Worm (Caenorhabditis elegans) whole organism, dauer: ENCODE measurements around the gene iff-2.

Source experiments
- unc-62 ChIP-seq: sonication (generic microtip); optimal IDR thresholded peaks from 2 replicates; lab custom pipeline; 2017; ENCODE audit warnings: missing biosample characterization, missing genetic modification reagents, missing genetic modification characterization

iff-2 gene

ce11 chrII:8546975-8547374, 14.2 kb downstream of the iff-2 start:
- no peak for TF ChIP-seq unc-62 (GFP tag; lab: Kevin White, UChicago)

ce11 chrII:8545315-8545714, 15.9 kb downstream of the iff-2 start, which contains the start of gene decr-1.2:
Gene decr-1.2, plus strand, starts transcription at chrII:8545615.
- TF ChIP-seq unc-62 (GFP tag; lab: Kevin White, UChicago) = no peak

ce11 chrII:8540412-8540811, 20.8 kb downstream of the iff-2 start, which contains the start of gene pqn-73:
Gene pqn-73, plus strand, starts transcription at chrII:8540712.
- no peak for TF ChIP-seq unc-62 (GFP tag; lab: Kevin White, UChicago)

ce11 chrII:8536060-8536459, 25.1 kb downstream of the iff-2 start, which contains the start of gene W01C9.2:
Gene W01C9.2, plus strand, starts transcription at chrII:8536360.
- TF ChIP-seq unc-62 (GFP tag; lab: Kevin White, UChicago) = no peak

ce11 chrII:8532015-8532414, 29.2 kb downstream of the iff-2 start:
- TF ChIP-seq unc-62 (GFP tag; lab: Kevin White, UChicago) = no peak

ce11 chrII:8531181-8531759, 29.9 kb downstream of the iff-2 start, which contains the start of gene gldi-7:
Gene gldi-7, minus strand, starts transcription at chrII:8531222.
- no peak for TF ChIP-seq unc-62 (GFP tag; lab: Kevin White, UChicago)

ce11 chrII:8529176-8529698, 31.9 kb downstream of the iff-2 start:
- TF ChIP-seq unc-62 (GFP tag; lab: Kevin White, UChicago) = no peak

- no peak for TF ChIP-seq unc-62 (GFP tag; lab: Kevin White, UChicago)
Observed at ce11 chrII:8525133-8525736, 35.9 kb downstream of the iff-2 start, which contains the start of the genes prp-9 and mrps-18B. Gene prp-9, minus strand, starts transcription at chrII:8525396. Gene mrps-18B, plus strand, starts transcription at chrII:8525681.

- no peak for TF ChIP-seq unc-62 (GFP tag; lab: Kevin White, UChicago)
Observed at ce11 chrII:8520625-8521024, 40.5 kb downstream of the iff-2 start, which contains the start of gene cht-2. Gene cht-2, plus strand, starts transcription at chrII:8520925.

- TF ChIP-seq unc-62 (GFP tag; lab: Kevin White, UChicago) = no peak
Observed at ce11 chrII:8518210-8518609, 43.0 kb downstream of the iff-2 start, which contains the start of gene T13H5.8. Gene T13H5.8, plus strand, starts transcription at chrII:8518510.

- TF ChIP-seq unc-62 (GFP tag; lab: Kevin White, UChicago) = no peak
Observed at ce11 chrII:8516783-8517182, 44.4 kb downstream of the iff-2 start, which contains the start of gene rnh-2. Gene rnh-2, plus strand, starts transcription at chrII:8517150.

ce11 chrII:8515521-8515920, 45.6 kb downstream of the iff-2 start:
- no peak for TF ChIP-seq unc-62 (GFP tag; lab: Kevin White, UChicago)

- TF ChIP-seq unc-62 (GFP tag; lab: Kevin White, UChicago) = no peak
Observed at ce11 chrII:8514729-8515128, 46.4 kb downstream of the iff-2 start, which contains the start of gene ctg-2. Gene ctg-2, plus strand, starts transcription at chrII:8515054.
